Fruit fly (Drosophila melanogaster) whole organism, adult: ENCODE results near the gene Hacd1.
A peak's percentile ranks its signal among the peaks of the same experiment; 100 is the strongest.

Source experiments
- CG11617 ChIP-seq: fragments of 200-800 bp; sonication (Bioruptor generic); optimal IDR thresholded peaks from 2 replicates; lab custom pipeline; 2017; ENCODE audit warnings: mild to moderate bottlenecking, missing biosample characterization, missing genetic modification reagents, missing genetic modification characterization
- CG12768 ChIP-seq: fragments of 200-800 bp; sonication (Bioruptor generic); optimal IDR thresholded peaks from 2 replicates; lab custom pipeline; 2017; ENCODE audit warnings: missing biosample characterization, missing genetic modification characterization, mild to moderate bottlenecking, moderate library complexity, missing genetic modification reagents
- CG14711 ChIP-seq: fragments of 200-800 bp; sonication (Bioruptor generic); optimal IDR thresholded peaks from 2 replicates; lab custom pipeline; 2018; ENCODE audit warnings: missing biosample characterization, mild to moderate bottlenecking, missing genetic modification characterization, moderate library complexity
- CG1620 ChIP-seq: fragments of 200-800 bp; sonication (Bioruptor generic); optimal IDR thresholded peaks from 2 replicates; lab custom pipeline; 2016; ENCODE audit warnings: missing biosample characterization, missing genetic modification characterization
- CG33017 ChIP-seq: fragments of 200-800 bp; sonication (Bioruptor generic); optimal IDR thresholded peaks from 2 replicates; lab custom pipeline; 2018; ENCODE audit warnings: missing biosample characterization, mild to moderate bottlenecking, missing genetic modification characterization, moderate library complexity
- CG5204 ChIP-seq: fragments of 200-800 bp; sonication (Bioruptor generic); optimal IDR thresholded peaks from 2 replicates; lab custom pipeline; 2016; ENCODE audit warnings: missing biosample characterization, missing genetic modification characterization
- CG7045 ChIP-seq: fragments of 200-800 bp; sonication (Bioruptor generic); optimal IDR thresholded peaks from 2 replicates; lab custom pipeline; 2017; ENCODE audit warnings: missing biosample characterization, mild to moderate bottlenecking, missing genetic modification characterization
- CG7101 ChIP-seq: fragments of 200-800 bp; sonication (Bioruptor generic); optimal IDR thresholded peaks from 2 replicates; lab custom pipeline; 2018; ENCODE audit warnings: missing biosample characterization, mild to moderate bottlenecking, missing genetic modification characterization, moderate library complexity
- Clk ChIP-seq: fragments of 200-800 bp; sonication (Bioruptor generic); optimal IDR thresholded peaks from 2 replicates; lab custom pipeline; 2017; ENCODE audit warnings: missing biosample characterization, missing genetic modification characterization
- Crg-1 ChIP-seq: fragments of 200-800 bp; sonication (Bioruptor generic); optimal IDR thresholded peaks from 2 replicates; lab custom pipeline; 2016; ENCODE audit warnings: missing biosample characterization, missing genetic modification characterization
- Hr96 ChIP-seq: fragments of 200-800 bp; sonication (Bioruptor generic); optimal IDR thresholded peaks from 2 replicates; lab custom pipeline; 2016; ENCODE audit warnings: missing biosample characterization, missing genetic modification characterization
- Mnt ChIP-seq: fragments of 200-800 bp; sonication (Bioruptor generic); optimal IDR thresholded peaks from 2 replicates; lab custom pipeline; 2016; ENCODE audit warnings: missing biosample characterization, mild to moderate bottlenecking, missing genetic modification characterization
- bab1 ChIP-seq: fragments of 200-800 bp; sonication (Bioruptor generic); optimal IDR thresholded peaks from 3 replicates; lab custom pipeline; 2019; ENCODE audit warnings: missing biosample characterization, mild to moderate bottlenecking, missing genetic modification characterization, moderate library complexity
- cic ChIP-seq: fragments of 200-800 bp; sonication (Bioruptor generic); optimal IDR thresholded peaks from 2 replicates; lab custom pipeline; 2017; ENCODE audit warnings: missing biosample characterization, mild to moderate bottlenecking, missing genetic modification characterization, moderate library complexity
- cnc ChIP-seq, 2 experiments: fragments of >200 bp; optimal IDR thresholded peaks; 2 replicates each; lab custom pipeline; 2017
- kay ChIP-seq: fragments of 200-800 bp; sonication (Bioruptor generic); peaks from one replicate; lab custom pipeline; 2016; ENCODE audit warnings: missing biosample characterization, missing genetic modification characterization, borderline replicate concordance
- ovo ChIP-seq: fragments of 200-800 bp; sonication (Bioruptor generic); optimal IDR thresholded peaks from 2 replicates; lab custom pipeline; 2016; ENCODE audit warnings: missing biosample characterization, missing genetic modification characterization
- pad ChIP-seq: fragments of 200-800 bp; sonication (Bioruptor generic); optimal IDR thresholded peaks from 3 replicates; lab custom pipeline; 2017; ENCODE audit warnings: missing biosample characterization, missing genetic modification characterization, mild to moderate bottlenecking, moderate library complexity, missing genetic modification reagents
- tj ChIP-seq: fragments of 200-800 bp; sonication (Bioruptor generic); optimal IDR thresholded peaks from 3 replicates; lab custom pipeline; 2017; ENCODE audit warnings: missing biosample characterization, mild to moderate bottlenecking, missing genetic modification characterization, moderate library complexity
- toe ChIP-seq: fragments of 200-800 bp; sonication (Bioruptor generic); optimal IDR thresholded peaks from 2 replicates; lab custom pipeline; 2016; ENCODE audit warnings: missing biosample characterization, missing genetic modification characterization

The Hacd1 gene

dm6 chr2L:12028808-12029207 lies 26.7 kb upstream of the Hacd1 start:
- TF ChIP-seq cic (GFP tag; lab: Kevin White, UChicago) (no peak), CG5204 (GFP tag; lab: Kevin White, UChicago) (no peak), CG1620 (GFP tag; lab: Kevin White, UChicago) (no peak), Hr96 (no peak), Clk (GFP tag; lab: Kevin White, UChicago) (no peak), CG7101 (tag; lab: Kevin White, UChicago) (no peak), kay (no peak)

dm6 chr2L:12028102-12028501 lies 26.0 kb upstream of the Hacd1 start:
- no peak for TF ChIP-seq CG12768 (GFP tag; lab: Kevin White, UChicago)
- no peak for TF ChIP-seq bab1 (GFP tag; lab: Kevin White, UChicago)
- no peak for TF ChIP-seq cnc (optimal IDR thresholded peaks at IDR 0.05; lab: Kevin White, UChicago)
- no peak for TF ChIP-seq CG7101 (tag; lab: Kevin White, UChicago)
- no peak for TF ChIP-seq pad
- TF ChIP-seq cic (GFP tag; lab: Kevin White, UChicago), result no peak
- TF ChIP-seq Clk (GFP tag; lab: Kevin White, UChicago), result no peak
- TF ChIP-seq CG7045 (GFP tag; lab: Kevin White, UChicago), result no peak
- no peak for TF ChIP-seq ovo
- no peak for TF ChIP-seq toe
- no peak for TF ChIP-seq kay
- TF ChIP-seq CG33017, result no peak

- TF ChIP-seq cnc (optimal IDR thresholded peaks at IDR 0.05; lab: Kevin White, UChicago) (no peak), cic (GFP tag; lab: Kevin White, UChicago) (no peak), Clk (GFP tag; lab: Kevin White, UChicago) (no peak), pad (peak; percentile 93), CG33017 (no peak), Mnt (GFP tag; lab: Kevin White, UChicago) (no peak), ovo (no peak)
These were observed 25.4 kb upstream of the Hacd1 start, which contains the start of gene dmGlut for dm6 chr2L:12027435-12027834. TSS of gene dmGlut (plus strand) at chr2L:12027438.

- TF ChIP-seq CG11617 (GFP tag; lab: Kevin White, UChicago) (peak; percentile 46), CG5204 (GFP tag; lab: Kevin White, UChicago) (peak; percentile 39), cic (GFP tag; lab: Kevin White, UChicago) (peak; percentile 3), CG33017 (no peak)
These were observed 24.7 kb upstream of the Hacd1 start for dm6 chr2L:12026458-12027431.

dm6 chr2L:12025505-12025904 lies 23.4 kb upstream of the Hacd1 start:
- peak; percentile 49 for TF ChIP-seq kay
- no peak for TF ChIP-seq CG5204 (GFP tag; lab: Kevin White, UChicago)
- no peak for TF ChIP-seq Clk (GFP tag; lab: Kevin White, UChicago)
- no peak for TF ChIP-seq CG33017
- TF ChIP-seq ovo, result peak; percentile 12
- peak; percentile 6 for TF ChIP-seq CG12768 (GFP tag; lab: Kevin White, UChicago)
- TF ChIP-seq CG11617 (GFP tag; lab: Kevin White, UChicago), result no peak

dm6 chr2L:12024104-12024503 lies 22.0 kb upstream of the Hacd1 start:
- TF ChIP-seq pad, result no peak
- TF ChIP-seq Mnt (GFP tag; lab: Kevin White, UChicago), result no peak
- TF ChIP-seq bab1 (GFP tag; lab: Kevin White, UChicago), result no peak
- TF ChIP-seq kay, result no peak
- TF ChIP-seq ovo, result no peak
- TF ChIP-seq CG11617 (GFP tag; lab: Kevin White, UChicago), result no peak
- no peak for TF ChIP-seq CG7101 (tag; lab: Kevin White, UChicago)
- TF ChIP-seq Hr96, result no peak
- TF ChIP-seq cic (GFP tag; lab: Kevin White, UChicago), result no peak
- no peak for TF ChIP-seq CG1620 (GFP tag; lab: Kevin White, UChicago)
- no peak for TF ChIP-seq cnc (optimal IDR thresholded peaks at IDR 0.05; lab: Kevin White, UChicago)
- no peak for TF ChIP-seq CG7045 (GFP tag; lab: Kevin White, UChicago)

- TF ChIP-seq CG5204 (GFP tag; lab: Kevin White, UChicago), result no peak
- TF ChIP-seq tj (GFP tag; lab: Kevin White, UChicago), result no peak
- no peak for TF ChIP-seq Clk (GFP tag; lab: Kevin White, UChicago)
- no peak for TF ChIP-seq toe
- TF ChIP-seq CG1620 (GFP tag; lab: Kevin White, UChicago), result peak; percentile 38
- TF ChIP-seq Mnt (GFP tag; lab: Kevin White, UChicago), result peak; percentile 63
- TF ChIP-seq ovo, result peak; percentile 66
- peak; percentile 1 for TF ChIP-seq cic (GFP tag; lab: Kevin White, UChicago)
- peak; percentile 63 for TF ChIP-seq kay
- TF ChIP-seq pad, result no peak
- no peak for TF ChIP-seq bab1 (GFP tag; lab: Kevin White, UChicago)
- TF ChIP-seq CG11617 (GFP tag; lab: Kevin White, UChicago), result peak; percentile 58
- no peak for TF ChIP-seq Hr96
- TF ChIP-seq CG7101 (tag; lab: Kevin White, UChicago), result peak; percentile 79
- no peak for TF ChIP-seq CG12768 (GFP tag; lab: Kevin White, UChicago)
- TF ChIP-seq CG14711, result no peak
- peak; percentile 22 for TF ChIP-seq CG7045 (GFP tag; lab: Kevin White, UChicago)
- TF ChIP-seq Crg-1, result peak; percentile 77
- peak; percentile 8 for TF ChIP-seq CG33017
- TF ChIP-seq cnc (optimal IDR thresholded peaks at IDR 0.05; lab: Kevin White, UChicago), result no peak
These were observed 19.1 kb upstream of the Hacd1 start for dm6 chr2L:12021193-12021592.
